Fruit fly (Drosophila melanogaster) whole organism, embryonic: ENCODE data around the gene mthl2.

ENCODE experiments used
- Bgb ChIP-seq: fragments of 200-800 bp; sonication (Bioruptor generic); IDR thresholded peaks from 2 replicates; pipeline ENCODE4 v1.3.6; 2022; ENCODE audit warnings: missing biosample characterization, missing genetic modification characterization; ENCODE audit not compliant: partially characterized antibody
- CG11093 ChIP-seq: fragments of 200-800 bp; sonication (Bioruptor generic); IDR thresholded peaks from 3 replicates; pipeline ENCODE4 v1.3.6; 2022; ENCODE audit warnings: missing biosample characterization, missing genetic modification characterization
- CG11456 ChIP-seq: fragments of 200-800 bp; sonication (Bioruptor generic); IDR thresholded peaks from 3 replicates; pipeline ENCODE4 v1.3.6; 2022; ENCODE audit warnings: missing biosample characterization, missing genetic modification characterization
- CG12744 ChIP-seq: fragments of 200-800 bp; sonication (Bioruptor generic); optimal IDR thresholded peaks from 2 replicates; lab custom pipeline; 2016; ENCODE audit warnings: missing biosample characterization, missing genetic modification characterization
- CG13287 ChIP-seq: fragments of 200-800 bp; sonication (Bioruptor generic); IDR thresholded peaks from 2 replicates; pipeline ENCODE4 v1.3.6; 2022; ENCODE audit warnings: missing biosample characterization, missing genetic modification characterization; ENCODE audit not compliant: partially characterized antibody
- CG14050 ChIP-seq: fragments of 200-800 bp; sonication (Bioruptor generic); IDR thresholded peaks from 3 replicates; pipeline ENCODE4 v1.3.6; 2022; ENCODE audit warnings: missing biosample characterization, missing genetic modification characterization
- CG14860 ChIP-seq: fragments of 200-800 bp; sonication (Bioruptor generic); IDR thresholded peaks from 3 replicates; pipeline ENCODE4 v1.3.6; 2022; ENCODE audit warnings: missing biosample characterization, missing genetic modification characterization; ENCODE audit not compliant: partially characterized antibody
- CG15514 ChIP-seq: fragments of 200-800 bp; sonication (Bioruptor generic); optimal IDR thresholded peaks from 3 replicates; lab custom pipeline; 2017; ENCODE audit warnings: missing biosample characterization, missing genetic modification characterization, mild to moderate bottlenecking, moderate library complexity, missing genetic modification reagents
- CG17186 ChIP-seq: fragments of 200-800 bp; sonication (Bioruptor generic); optimal IDR thresholded peaks from 3 replicates; lab custom pipeline; 2017; ENCODE audit warnings: missing biosample characterization, missing genetic modification reagents, missing genetic modification characterization
- CG17359 ChIP-seq: fragments of 200-800 bp; sonication (Bioruptor generic); optimal IDR thresholded peaks from 3 replicates; lab custom pipeline; 2018; ENCODE audit warnings: missing biosample characterization, mild to moderate bottlenecking, missing genetic modification characterization, moderate library complexity
- CG18476 ChIP-seq: fragments of 200-800 bp; sonication (Bioruptor generic); optimal IDR thresholded peaks from 2 replicates; lab custom pipeline; 2016; ENCODE audit warnings: missing biosample characterization, mild to moderate bottlenecking, missing genetic modification characterization
- CG18619 ChIP-seq: fragments of 200-800 bp; sonication (Bioruptor generic); optimal IDR thresholded peaks from 3 replicates; lab custom pipeline; 2017; ENCODE audit warnings: missing biosample characterization, mild to moderate bottlenecking, missing genetic modification characterization
- CG30431 ChIP-seq: fragments of 200-800 bp; sonication (Bioruptor generic); optimal IDR thresholded peaks from 2 replicates; lab custom pipeline; 2017; ENCODE audit warnings: missing biosample characterization, missing genetic modification characterization
- CG3281 ChIP-seq: fragments of 200-800 bp; sonication (Bioruptor generic); optimal IDR thresholded peaks from 3 replicates; lab custom pipeline; 2017; ENCODE audit warnings: missing biosample characterization, mild to moderate bottlenecking, missing genetic modification characterization
- CG34422 ChIP-seq: fragments of 200-800 bp; sonication (Bioruptor generic); IDR thresholded peaks from 3 replicates; pipeline ENCODE4 v1.3.6; 2022; ENCODE audit warnings: missing biosample characterization, missing genetic modification characterization
- CG4328 ChIP-seq: fragments of 200-800 bp; sonication (Bioruptor generic); optimal IDR thresholded peaks from 3 replicates; lab custom pipeline; 2017; ENCODE audit warnings: missing biosample characterization, missing genetic modification reagents, missing genetic modification characterization
- CG5245 ChIP-seq: fragments of 200-800 bp; sonication (Bioruptor generic); optimal IDR thresholded peaks from 3 replicates; lab custom pipeline; 2016; ENCODE audit warnings: missing biosample characterization, missing genetic modification characterization
- CG7928 ChIP-seq: fragments of 200-800 bp; sonication (Bioruptor generic); optimal IDR thresholded peaks from 2 replicates; lab custom pipeline; 2017; ENCODE audit warnings: missing biosample characterization, mild to moderate bottlenecking, missing genetic modification characterization
- CG8478 ChIP-seq: fragments of >200 bp; optimal IDR thresholded peaks from 2 replicates; lab custom pipeline; 2018
- CG9727 ChIP-seq: fragments of 200-800 bp; sonication (Bioruptor generic); optimal IDR thresholded peaks from 3 replicates; lab custom pipeline; 2017; ENCODE audit warnings: missing biosample characterization, mild to moderate bottlenecking, missing genetic modification characterization
- Dll ChIP-seq: fragments of 200-800 bp; sonication (Bioruptor generic); IDR thresholded peaks from 4 replicates; pipeline ENCODE4 v1.3.6; 2022; ENCODE audit warnings: missing biosample characterization, missing genetic modification characterization; ENCODE audit not compliant: partially characterized antibody
- H15 ChIP-seq: fragments of 200-800 bp; sonication (Bioruptor generic); IDR thresholded peaks from 3 replicates; pipeline ENCODE4 v1.3.6; 2022; ENCODE audit warnings: missing biosample characterization, missing genetic modification characterization
- Hr39 ChIP-seq: fragments of >200 bp; optimal IDR thresholded peaks from 2 replicates; lab custom pipeline; 2017
- Kr ChIP-seq: fragments of 200-800 bp; sonication (Bioruptor generic); optimal IDR thresholded peaks from 2 replicates; lab custom pipeline; 2017; ENCODE audit warnings: missing biosample characterization, mild to moderate bottlenecking, missing genetic modification characterization
- Optix ChIP-seq: fragments of 200-800 bp; sonication (Bioruptor generic); IDR thresholded peaks from 3 replicates; pipeline ENCODE4 v1.3.6; 2022; ENCODE audit warnings: missing biosample characterization, missing genetic modification characterization
- Poxn ChIP-seq: fragments of 200-800 bp; sonication (Bioruptor generic); IDR thresholded peaks from 2 replicates; pipeline ENCODE4 v1.3.6; 2022; ENCODE audit warnings: missing biosample characterization, missing genetic modification characterization
- Rx ChIP-seq: fragments of 200-800 bp; sonication (Bioruptor generic); IDR thresholded peaks from 2 replicates; pipeline ENCODE4 v1.3.6; 2022; ENCODE audit warnings: missing biosample characterization, missing genetic modification characterization
- Trl ChIP-seq, 3 experiments: fragments of >200 bp in 2 of 3; fragments of 200-800 bp in 1 of 3; sonication (Bioruptor generic) in 1 of 3; optimal IDR thresholded peaks; 2 replicates in 1 of 3; 3 replicates in 2 of 3; lab custom pipeline; 2016 to 2017; ENCODE audit warnings: missing biosample characterization in 1 of 3, missing genetic modification characterization in 1 of 3
- YL-1 ChIP-seq: fragments of 200-800 bp; sonication (Bioruptor generic); optimal IDR thresholded peaks from 3 replicates; lab custom pipeline; 2017; ENCODE audit warnings: missing biosample characterization, mild to moderate bottlenecking, missing genetic modification characterization
- bbx ChIP-seq: fragments of 200-800 bp; sonication (Bioruptor generic); IDR thresholded peaks from 2 replicates; pipeline ENCODE4 v1.3.6; 2022; ENCODE audit warnings: missing biosample characterization, missing genetic modification characterization; ENCODE audit not compliant: partially characterized antibody
- disco-r ChIP-seq: fragments of 200-800 bp; sonication (Bioruptor generic); optimal IDR thresholded peaks from 2 replicates; lab custom pipeline; 2016; ENCODE audit warnings: missing biosample characterization, missing genetic modification characterization
- dm ChIP-seq: fragments of 200-800 bp; sonication (Bioruptor generic); optimal IDR thresholded peaks from 3 replicates; lab custom pipeline; 2016; ENCODE audit warnings: missing biosample characterization, missing genetic modification characterization
- h ChIP-seq: fragments of >200 bp; optimal IDR thresholded peaks from 2 replicates; lab custom pipeline; 2017
- hkb ChIP-seq, 2 experiments: fragments of 200-800 bp in 1 of 2; fragments of >200 bp in 1 of 2; sonication (Bioruptor generic) in 1 of 2; IDR thresholded peaks in 1 of 2; optimal IDR thresholded peaks in 1 of 2; 2 replicates each; pipeline versions ENCODE4 v1.3.6 to Lab custom; 2017 to 2022; ENCODE audit warnings: missing biosample characterization in 1 of 2, missing genetic modification characterization in 1 of 2
- hth ChIP-seq: fragments of >200 bp; optimal IDR thresholded peaks from 2 replicates; lab custom pipeline; 2017; ENCODE audit warnings: inconsistent platforms
- insv ChIP-seq, 2 experiments: fragments of 200-800 bp; sonication (Bioruptor generic); optimal IDR thresholded peaks; 3 replicates each; lab custom pipeline; 2016 to 2018; ENCODE audit warnings: missing biosample characterization in 2 of 2, missing genetic modification characterization in 2 of 2
- mirr ChIP-seq: fragments of 200-800 bp; sonication (Bioruptor generic); optimal IDR thresholded peaks from 3 replicates; lab custom pipeline; 2018; ENCODE audit warnings: missing biosample characterization, mild to moderate bottlenecking, missing genetic modification characterization
- nerfin-2 ChIP-seq: fragments of 200-800 bp; sonication (Bioruptor generic); IDR thresholded peaks from 2 replicates; pipeline ENCODE4 v1.3.6; 2022; ENCODE audit warnings: missing biosample characterization, missing genetic modification characterization; ENCODE audit not compliant: partially characterized antibody
- pfk ChIP-seq: fragments of 200-800 bp; sonication (Bioruptor generic); optimal IDR thresholded peaks from 2 replicates; lab custom pipeline; 2018; ENCODE audit warnings: missing biosample characterization, mild to moderate bottlenecking, missing genetic modification characterization, moderate library complexity
- ranshi ChIP-seq: fragments of 200-800 bp; sonication (Bioruptor generic); IDR thresholded peaks from 2 replicates; pipeline ENCODE4 v1.3.6; 2022; ENCODE audit warnings: missing biosample characterization, missing genetic modification characterization
- sc ChIP-seq, 3 experiments: fragments of >200 bp in 2 of 3; fragments of 200-800 bp in 1 of 3; sonication (Bioruptor generic) in 1 of 3; optimal IDR thresholded peaks; 2 replicates in 2 of 3; 3 replicates in 1 of 3; lab custom pipeline; 2017; ENCODE audit warnings: mild to moderate bottlenecking in 1 of 3, missing biosample characterization in 1 of 3, missing genetic modification characterization in 1 of 3, missing genetic modification reagents in 1 of 3
- sisA ChIP-seq: fragments of 200-800 bp; sonication (Bioruptor generic); IDR thresholded peaks from 2 replicates; pipeline ENCODE4 v1.3.6; 2022; ENCODE audit warnings: missing biosample characterization, missing genetic modification characterization
- sqz ChIP-seq: fragments of 200-800 bp; sonication (Bioruptor generic); optimal IDR thresholded peaks from 3 replicates; lab custom pipeline; 2018; ENCODE audit warnings: missing biosample characterization, mild to moderate bottlenecking, missing genetic modification characterization
- stc ChIP-seq: fragments of 200-800 bp; sonication (Bioruptor generic); IDR thresholded peaks from 2 replicates; pipeline ENCODE4 v1.3.6; 2022; ENCODE audit warnings: missing biosample characterization, missing genetic modification characterization
- tna ChIP-seq: fragments of 200-800 bp; sonication (Bioruptor generic); IDR thresholded peaks from 2 replicates; pipeline ENCODE4 v1.3.6; 2022; ENCODE audit warnings: missing biosample characterization, missing genetic modification characterization; ENCODE audit not compliant: partially characterized antibody
- trem ChIP-seq: fragments of 200-800 bp; optimal IDR thresholded peaks from 3 replicates; lab custom pipeline; 2019; ENCODE audit warnings: missing biosample characterization, mild to moderate bottlenecking, missing genetic modification characterization, moderate library complexity
- wek ChIP-seq: fragments of 200-800 bp; sonication (Bioruptor generic); optimal IDR thresholded peaks from 3 replicates; lab custom pipeline; 2018; ENCODE audit warnings: missing biosample characterization, mild to moderate bottlenecking, missing genetic modification characterization, moderate library complexity
- zf30C ChIP-seq: fragments of 200-800 bp; sonication (Bioruptor generic); optimal IDR thresholded peaks from 3 replicates; lab custom pipeline; 2018; ENCODE audit warnings: missing biosample characterization, mild to moderate bottlenecking, missing genetic modification characterization

Gene mthl2

dm6 chr3L:5630176-5630583, 25.6 kb downstream of the mthl2 start (continued):
- TF ChIP-seq hkb (optimal IDR thresholded peaks at IDR 0.05; lab: Kevin White, UChicago), result no peak
- no peak for TF ChIP-seq hkb (GFP tag; IDR thresholded peaks at IDR 0.05; lab: Robert Waterston, UW)
- TF ChIP-seq, all 482 proteins: peak for 51

dm6 chr3L:5630608-5631080, 26.1 kb downstream of the mthl2 start, which contains the start of gene Blimp-1:
Blimp-1 (plus strand) TSS chr3L:5630983.
- no peak for TF ChIP-seq sc (optimal IDR thresholded peaks at IDR 0.05; lab: Kevin White, UChicago)
- no peak for TF ChIP-seq sc (GFP tag; optimal IDR thresholded peaks at IDR 0.05; lab: Kevin White, UChicago)
- no peak for TF ChIP-seq wek (GFP tag; lab: Kevin White, UChicago)
- TF ChIP-seq CG5245, result no peak
- TF ChIP-seq CG15514 (GFP tag; lab: Kevin White, UChicago), result no peak
- no peak for TF ChIP-seq nerfin-2
- 0 out of 3 replicates have a peak, but pooled peaks have one; percentile 30 for TF ChIP-seq CG14860 (GFP tag; lab: Robert Waterston, UW)
- no peak for TF ChIP-seq Rx (GFP tag; lab: Robert Waterston, UW)
- no peak for TF ChIP-seq CG12744 (GFP tag; lab: Kevin White, UChicago)
- no peak for TF ChIP-seq stc (GFP tag; lab: Robert Waterston, UW)
- TF ChIP-seq CG17186 (GFP tag; lab: Kevin White, UChicago), result no peak
- TF ChIP-seq mirr, result no peak
- TF ChIP-seq pfk (GFP tag; lab: Kevin White, UChicago), result no peak
- TF ChIP-seq dm (GFP tag; lab: Kevin White, UChicago), result no peak
- no peak for TF ChIP-seq tna (GFP tag; lab: Robert Waterston, UW)
- TF ChIP-seq CG8478 (lab: Kevin White, UChicago), result peak; percentile 83
- no peak for TF ChIP-seq CG3281
- no peak for TF ChIP-seq CG4328 (GFP tag; lab: Kevin White, UChicago)
- TF ChIP-seq hth, result no peak
- TF ChIP-seq zf30C (GFP tag; lab: Kevin White, UChicago), result peak; percentile 55
- no peak for TF ChIP-seq CG7928
- TF ChIP-seq disco-r (GFP tag; lab: Kevin White, UChicago), result no peak
- no peak for TF ChIP-seq CG13287 (GFP tag; lab: Robert Waterston, UW)
- no peak for TF ChIP-seq H15 (GFP tag; lab: Robert Waterston, UW)
- TF ChIP-seq sisA (GFP tag; lab: Robert Waterston, UW), result no peak
- TF ChIP-seq CG30431 (GFP tag; lab: Kevin White, UChicago), result no peak
- TF ChIP-seq insv (GFP tag; optimal IDR thresholded peaks at IDR 0.05; lab: Kevin White, UChicago), result no peak
- TF ChIP-seq Bgb (GFP tag; lab: Robert Waterston, UW), result no peak
- peak; percentile 55 to 91 for TF ChIP-seq Trl (optimal IDR thresholded peaks at IDR 0.05; lab: Kevin White, UChicago)
- TF ChIP-seq Trl (GFP tag; optimal IDR thresholded peaks at IDR 0.05; lab: Kevin White, UChicago), result no peak
- TF ChIP-seq CG9727 (GFP tag; lab: Kevin White, UChicago), result no peak
- no peak for TF ChIP-seq YL-1 (GFP tag; lab: Kevin White, UChicago)
- no peak for TF ChIP-seq trem (tag; lab: Kevin White, UChicago)
- 0 out of 3 replicates have a peak, but pooled peaks have one; percentile 7 for TF ChIP-seq CG11456 (GFP tag; lab: Robert Waterston, UW)
- no peak for TF ChIP-seq Poxn (GFP tag; lab: Robert Waterston, UW)
- no peak for TF ChIP-seq CG18619 (GFP tag; lab: Kevin White, UChicago)
- TF ChIP-seq CG11093 (GFP tag; lab: Robert Waterston, UW), result 0 out of 3 replicates have a peak, but pooled peaks have one; percentile 9
- TF ChIP-seq h, result no peak
- 0 out of 4 replicates have a peak, but pooled peaks have one; percentile 17 for TF ChIP-seq Dll (GFP tag; lab: Robert Waterston, UW)
- no peak for TF ChIP-seq Optix
- no peak for TF ChIP-seq Kr
- TF ChIP-seq CG34422, result peak; percentile 29; the same call in 1 of the 3 replicates
- no peak for TF ChIP-seq ranshi (GFP tag; lab: Robert Waterston, UW)
- 0 out of 2 replicates have a peak, but pooled peaks have one; percentile 16 for TF ChIP-seq bbx (GFP tag; lab: Robert Waterston, UW)
- TF ChIP-seq Hr39, result no peak
- no peak for TF ChIP-seq CG18476 (GFP tag; lab: Kevin White, UChicago)
- no peak for TF ChIP-seq CG14050 (GFP tag; lab: Robert Waterston, UW)
- TF ChIP-seq sqz (GFP tag; lab: Kevin White, UChicago), result peak; percentile 13
- TF ChIP-seq CG17359 (tag; lab: Kevin White, UChicago), result no peak
